Worm (Caenorhabditis elegans) whole organism, L1 larva: ENCODE measurements around the gene W03F9.2.

ENCODE experiments used
- aly-2 ChIP-seq: fragments of 150-350 bp; optimal IDR thresholded peaks from 2 replicates; lab custom pipeline; 2014; ENCODE audit warnings: missing biosample characterization, missing genetic modification characterization
- dpl-1 ChIP-seq, 3 experiments: fragments of 150-350 bp in 2 of 3; sonication (generic microtip) in 1 of 3; optimal IDR thresholded peaks; 2 replicates each; lab custom pipeline; 2014 to 2017; ENCODE audit warnings: missing biosample characterization in 3 of 3, missing genetic modification characterization in 3 of 3, missing genetic modification reagents in 3 of 3
- egl-27 ChIP-seq, 2 experiments: fragments of 150-350 bp in 1 of 2; sonication (generic microtip); optimal IDR thresholded peaks; 3 replicates each; lab custom pipeline; 2017 to 2018; ENCODE audit warnings: missing biosample characterization in 2 of 2, missing genetic modification characterization in 2 of 2, missing genetic modification reagents in 2 of 2
- fkh-10 ChIP-seq: sonication (generic microtip); optimal IDR thresholded peaks from 2 replicates; lab custom pipeline; 2017; ENCODE audit warnings: missing biosample characterization, missing genetic modification reagents, missing genetic modification characterization
- lin-14 ChIP-seq: fragments of 200-800 bp; sonication (Bioruptor generic); optimal IDR thresholded peaks from 2 replicates; lab custom pipeline; 2018; ENCODE audit warnings: mild to moderate bottlenecking, missing genetic modification characterization, moderate library complexity, missing compliant biosample characterization
- mdl-1 ChIP-seq, 2 experiments: fragments of 150-350 bp; optimal IDR thresholded peaks; 2 replicates each; lab custom pipeline; 2014 to 2017; ENCODE audit warnings: missing biosample characterization in 2 of 2, missing genetic modification characterization in 2 of 2, inconsistent platforms in 1 of 2
- pqm-1 ChIP-seq: sonication (generic microtip); optimal IDR thresholded peaks from 3 replicates; lab custom pipeline; 2017; ENCODE audit warnings: missing biosample characterization, missing genetic modification characterization
- rnt-1 ChIP-seq: sonication (generic microtip); optimal IDR thresholded peaks from 2 replicates; lab custom pipeline; 2016; ENCODE audit warnings: mild to moderate bottlenecking, missing genetic modification characterization, moderate library complexity, missing compliant biosample characterization
- snu-23 ChIP-seq: sonication (generic microtip); optimal IDR thresholded peaks from 2 replicates; lab custom pipeline; 2016; ENCODE audit warnings: missing genetic modification characterization, missing compliant biosample characterization
- unc-62 ChIP-seq: fragments of 150-350 bp; optimal IDR thresholded peaks from 2 replicates; lab custom pipeline; 2014; ENCODE audit warnings: missing biosample characterization, missing genetic modification reagents, missing genetic modification characterization
- ztf-4 ChIP-seq: fragments of 150-350 bp; optimal IDR thresholded peaks from 2 replicates; lab custom pipeline; 2014; ENCODE audit warnings: missing biosample characterization, missing genetic modification characterization

DNA sequence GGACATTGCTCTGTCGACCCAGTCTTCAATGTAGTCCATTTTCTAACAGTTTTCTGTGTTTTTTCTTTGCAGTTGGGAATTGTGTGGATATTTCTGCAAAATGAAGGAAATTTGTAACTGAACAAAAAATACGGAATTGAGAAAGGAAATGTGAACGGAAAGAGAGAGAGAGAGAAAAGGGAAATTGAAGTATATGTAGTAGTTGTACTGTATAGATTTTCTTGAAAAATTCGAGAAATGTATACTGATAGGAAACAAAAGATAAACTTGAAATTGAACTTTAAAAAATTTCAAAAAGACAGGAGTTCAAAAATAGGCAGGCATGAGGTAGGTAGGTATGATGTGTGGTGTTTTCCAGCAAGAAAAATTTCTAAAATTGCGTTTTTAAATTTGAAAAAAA is 44.1 kb downstream of the W03F9.2 start, which contains the start of gene daam-1:
- TF ChIP-seq rnt-1 (tag; lab: Kevin White, UChicago), result no peak
- TF ChIP-seq lin-14 (GFP tag; lab: Kevin White, UChicago), result no peak
- TF ChIP-seq fkh-10 (GFP tag; lab: Kevin White, UChicago), result no peak
- TF ChIP-seq aly-2, result no peak
- TF ChIP-seq snu-23 (GFP tag; lab: Kevin White, UChicago), result no peak
- no peak for TF ChIP-seq ztf-4
- TF ChIP-seq pqm-1, result no peak
- no peak for TF ChIP-seq egl-27 (tag; optimal IDR thresholded peaks at IDR 0.05; lab: Kevin White, UChicago)
- no peak for TF ChIP-seq dpl-1 (GFP tag; optimal IDR thresholded peaks at IDR 0.05; lab: Kevin White, UChicago)
- TF ChIP-seq unc-62, result no peak
- TF ChIP-seq mdl-1 (tag; optimal IDR thresholded peaks at IDR 0.05; lab: Kevin White, UChicago), result no peak
